Fruit fly (Drosophila melanogaster) whole organism, embryonic: ENCODE results near the gene e.

Source experiments
- CG13123 ChIP-seq: fragments of 200-800 bp; sonication (Bioruptor generic); optimal IDR thresholded peaks from 2 replicates; lab custom pipeline; 2016; ENCODE audit warnings: missing biosample characterization, missing genetic modification characterization
- CG4282 ChIP-seq: fragments of 200-800 bp; sonication (Bioruptor generic); optimal IDR thresholded peaks from 2 replicates; lab custom pipeline; 2016; ENCODE audit warnings: missing biosample characterization, missing genetic modification characterization
- CG6683 ChIP-seq: fragments of 200-800 bp; sonication (Bioruptor generic); optimal IDR thresholded peaks from 2 replicates; lab custom pipeline; 2017; ENCODE audit warnings: missing biosample characterization, mild to moderate bottlenecking, missing genetic modification characterization, missing genetic modification reagents
- Ssrp ChIP-seq: fragments of 200-800 bp; sonication (Bioruptor generic); optimal IDR thresholded peaks from 2 replicates; lab custom pipeline; 2018; ENCODE audit warnings: missing biosample characterization, mild to moderate bottlenecking, missing genetic modification characterization, moderate library complexity
- hth ChIP-seq: fragments of >200 bp; optimal IDR thresholded peaks from 2 replicates; lab custom pipeline; 2017; ENCODE audit warnings: inconsistent platforms
- lola ChIP-seq, 3 experiments: fragments of >200 bp in 2 of 3; fragments of 200-800 bp in 1 of 3; sonication (Bioruptor generic) in 1 of 3; optimal IDR thresholded peaks; 2 replicates each; lab custom pipeline; 2017 to 2019; ENCODE audit warnings: missing biosample characterization in 3 of 3, missing genetic modification characterization in 3 of 3, mild to moderate bottlenecking in 1 of 3, moderate library complexity in 1 of 3
- p53 ChIP-seq: fragments of 200-800 bp; sonication (Bioruptor generic); optimal IDR thresholded peaks from 2 replicates; lab custom pipeline; 2016; ENCODE audit warnings: missing biosample characterization, missing genetic modification characterization
- run ChIP-seq: fragments of 200-800 bp; sonication (Bioruptor generic); optimal IDR thresholded peaks from 3 replicates; lab custom pipeline; 2018; ENCODE audit warnings: missing biosample characterization, mild to moderate bottlenecking, missing genetic modification characterization

DNA sequence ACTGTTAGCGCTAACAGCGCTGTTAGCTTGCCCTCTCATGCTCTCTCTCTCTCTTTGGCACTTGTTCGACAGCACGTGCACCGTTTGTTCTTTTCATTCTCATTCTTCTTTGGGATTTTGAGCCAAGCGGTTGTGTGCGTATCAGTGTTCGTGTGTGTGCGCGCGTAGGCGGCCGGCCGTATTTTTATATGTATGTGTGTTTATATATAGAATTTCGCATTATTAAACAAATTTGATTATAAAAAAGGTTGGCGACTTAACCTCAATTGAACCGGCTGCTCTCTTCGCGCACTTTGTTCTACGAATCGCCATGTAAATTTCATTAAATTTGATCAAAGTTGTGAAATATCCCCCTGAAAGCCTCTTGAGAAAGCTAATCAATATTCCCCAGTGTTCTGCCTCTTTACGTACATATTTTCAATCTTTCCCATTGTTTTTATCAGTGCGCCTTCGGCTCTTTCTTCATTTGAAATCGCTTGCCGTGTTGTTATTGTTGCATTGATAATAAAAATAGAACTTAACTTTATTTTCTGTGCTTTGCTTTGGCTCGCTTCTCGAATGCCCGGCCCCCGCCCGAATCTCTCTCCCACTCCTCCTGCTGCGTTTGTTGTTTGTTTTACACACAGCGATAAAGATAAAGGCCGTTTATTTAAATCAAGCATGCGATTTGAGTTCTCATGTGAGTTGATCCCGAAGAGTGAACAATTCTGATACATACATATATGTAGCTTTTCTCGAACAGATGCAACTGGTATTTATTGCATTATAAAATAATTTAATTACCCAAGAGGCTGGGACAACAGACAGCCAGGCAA is 37.7 kb downstream of the e start:
- TF ChIP-seq lola (GFP tag; optimal IDR thresholded peaks at IDR 0.05; lab: Kevin White, UChicago) (no peak), CG13123 (GFP tag; lab: Kevin White, UChicago) (no peak), run (tag; lab: Kevin White, UChicago) (no peak), CG4282 (no peak), CG6683 (GFP tag; lab: Kevin White, UChicago) (no peak), p53 (no peak), hth (lab: Kevin White, UChicago) (no peak), Ssrp (tag; lab: Kevin White, UChicago) (no peak)
